Worm (Caenorhabditis elegans) whole organism, L1 larva: ENCODE results near the gene tat-1.

Experiments
- C04F5.9 ChIP-seq: sonication (generic microtip); optimal IDR thresholded peaks from 2 replicates; lab custom pipeline; 2016; ENCODE audit warnings: missing genetic modification characterization, missing compliant biosample characterization
- F16B12.6 ChIP-seq: fragments of 150-350 bp; optimal IDR thresholded peaks from 2 replicates; lab custom pipeline; 2014; ENCODE audit warnings: missing biosample characterization, missing genetic modification characterization
- Y116A8C.19 ChIP-seq: sonication (generic microtip); optimal IDR thresholded peaks from 2 replicates; lab custom pipeline; 2016; ENCODE audit warnings: missing compliant biosample characterization, missing genetic modification characterization, borderline replicate concordance
- aly-2 ChIP-seq: fragments of 150-350 bp; optimal IDR thresholded peaks from 2 replicates; lab custom pipeline; 2014; ENCODE audit warnings: missing biosample characterization, missing genetic modification characterization
- blmp-1 ChIP-seq: fragments of 150-350 bp; optimal IDR thresholded peaks from 2 replicates; lab custom pipeline; 2014; ENCODE audit warnings: missing biosample characterization, missing genetic modification characterization
- ceh-63 ChIP-seq: fragments of 200-800 bp; sonication (Bioruptor generic); optimal IDR thresholded peaks from 2 replicates; lab custom pipeline; 2018; ENCODE audit warnings: mild to moderate bottlenecking, missing genetic modification characterization, missing compliant biosample characterization
- ceh-8 ChIP-seq: fragments of 200-800 bp; sonication (Bioruptor generic); optimal IDR thresholded peaks from 2 replicates; lab custom pipeline; 2018; ENCODE audit warnings: mild to moderate bottlenecking, missing genetic modification characterization, moderate library complexity, missing compliant biosample characterization
- ceh-82 ChIP-seq, 3 experiments: fragments of 150-350 bp in 1 of 3; sonication (generic microtip) in 2 of 3; optimal IDR thresholded peaks; 2 replicates each; lab custom pipeline; 2014 to 2017; ENCODE audit warnings: missing biosample characterization in 3 of 3, missing genetic modification characterization in 3 of 3
- ceh-90 ChIP-seq: sonication (generic microtip); optimal IDR thresholded peaks from 2 replicates; lab custom pipeline; 2016; ENCODE audit warnings: missing genetic modification characterization, missing compliant biosample characterization
- ces-1 ChIP-seq: fragments of 150-350 bp; optimal IDR thresholded peaks from 2 replicates; lab custom pipeline; 2014; ENCODE audit warnings: missing biosample characterization, missing genetic modification reagents, missing genetic modification characterization
- dpl-1 ChIP-seq, 3 experiments: fragments of 150-350 bp in 2 of 3; sonication (generic microtip) in 1 of 3; optimal IDR thresholded peaks; 2 replicates each; lab custom pipeline; 2014 to 2017; ENCODE audit warnings: missing biosample characterization in 3 of 3, missing genetic modification characterization in 3 of 3, missing genetic modification reagents in 3 of 3
- efl-1 ChIP-seq, 4 experiments: fragments of 150-350 bp; optimal IDR thresholded peaks in 3 of 4; peaks in 1 of 4; 1 replicate in 1 of 4; 2 replicates in 3 of 4; lab custom pipeline; 2014; ENCODE audit warnings: missing biosample characterization in 2 of 4, missing genetic modification characterization in 2 of 4, missing genetic modification reagents in 2 of 4
- ets-5 ChIP-seq: fragments of 200-800 bp; sonication (Bioruptor generic); IDR thresholded peaks from 2 replicates; pipeline ENCODE4 v1.3.6; 2022; ENCODE audit warnings: missing genetic modification characterization, missing compliant biosample characterization
- fkh-4 ChIP-seq: sonication (generic microtip); optimal IDR thresholded peaks from 2 replicates; lab custom pipeline; 2016; ENCODE audit warnings: missing compliant biosample characterization, missing genetic modification characterization, borderline replicate concordance
- fkh-8 ChIP-seq: sonication (generic microtip); optimal IDR thresholded peaks from 2 replicates; lab custom pipeline; 2016; ENCODE audit warnings: mild to moderate bottlenecking, missing genetic modification characterization, missing compliant biosample characterization
- fos-1 ChIP-seq: fragments of 150-350 bp; optimal IDR thresholded peaks from 2 replicates; lab custom pipeline; 2014; ENCODE audit warnings: missing biosample characterization, missing genetic modification characterization
- hlh-17 ChIP-seq: fragments of 200-800 bp; sonication (Bioruptor generic); optimal IDR thresholded peaks from 2 replicates; lab custom pipeline; 2018; ENCODE audit warnings: missing genetic modification characterization, mild to moderate bottlenecking, missing compliant biosample characterization, moderate library complexity, borderline replicate concordance
- isw-1 ChIP-seq: fragments of 200-800 bp; sonication (Bioruptor generic); IDR thresholded peaks from 2 replicates; pipeline ENCODE4 v1.3.6; 2022; ENCODE audit warnings: missing genetic modification characterization, missing compliant biosample characterization
- lin-15B ChIP-seq: fragments of 150-350 bp; sonication (generic microtip); optimal IDR thresholded peaks from 3 replicates; lab custom pipeline; 2014; ENCODE audit warnings: missing biosample characterization, missing genetic modification characterization
- lin-35 ChIP-seq, 2 experiments: fragments of 150-350 bp; optimal IDR thresholded peaks; 2 replicates each; lab custom pipeline; 2014; ENCODE audit warnings: missing biosample characterization in 2 of 2, missing genetic modification characterization in 2 of 2, missing genetic modification reagents in 2 of 2
- lir-3 ChIP-seq: sonication (generic microtip); optimal IDR thresholded peaks from 2 replicates; lab custom pipeline; 2016; ENCODE audit warnings: mild to moderate bottlenecking, missing genetic modification characterization, moderate library complexity, missing compliant biosample characterization; ENCODE audit not compliant: poor library complexity
- lsy-2 ChIP-seq, 2 experiments: fragments of 150-350 bp; optimal IDR thresholded peaks; 2 replicates each; lab custom pipeline; 2014; ENCODE audit warnings: missing biosample characterization in 2 of 2, missing genetic modification characterization in 2 of 2
- nhr-28 ChIP-seq: fragments of 150-350 bp; optimal IDR thresholded peaks from 2 replicates; lab custom pipeline; 2014; ENCODE audit warnings: missing biosample characterization, missing genetic modification characterization
- nhr-71 ChIP-seq: sonication (generic microtip); optimal IDR thresholded peaks from 2 replicates; lab custom pipeline; 2016; ENCODE audit warnings: mild to moderate bottlenecking, missing genetic modification characterization, moderate library complexity, missing compliant biosample characterization
- nhr-76 ChIP-seq: sonication (generic microtip); optimal IDR thresholded peaks from 2 replicates; lab custom pipeline; 2017; ENCODE audit warnings: missing biosample characterization, missing genetic modification characterization
- nhr-77 ChIP-seq: fragments of 150-350 bp; optimal IDR thresholded peaks from 2 replicates; lab custom pipeline; 2014; ENCODE audit warnings: missing biosample characterization, missing genetic modification characterization
- nhr-84 ChIP-seq: sonication (generic microtip); optimal IDR thresholded peaks from 2 replicates; lab custom pipeline; 2017; ENCODE audit warnings: missing biosample characterization, missing genetic modification characterization
- nhr-85 ChIP-seq: sonication (generic microtip); peaks from one replicate; lab custom pipeline; 2016; ENCODE audit warnings: missing genetic modification characterization, inconsistent platforms, missing compliant biosample characterization
- pag-3 ChIP-seq: sonication (generic microtip); optimal IDR thresholded peaks from 2 replicates; lab custom pipeline; 2017; ENCODE audit warnings: missing genetic modification characterization, mild to moderate bottlenecking, missing compliant biosample characterization, antibody characterized with exemption, borderline replicate concordance; ENCODE audit not compliant: insufficient read depth
- rnt-1 ChIP-seq: sonication (generic microtip); optimal IDR thresholded peaks from 2 replicates; lab custom pipeline; 2016; ENCODE audit warnings: mild to moderate bottlenecking, missing genetic modification characterization, moderate library complexity, missing compliant biosample characterization
- skn-1 ChIP-seq: fragments of 150-350 bp; optimal IDR thresholded peaks from 2 replicates; lab custom pipeline; 2014; ENCODE audit warnings: missing biosample characterization, missing genetic modification characterization
- snu-23 ChIP-seq: sonication (generic microtip); optimal IDR thresholded peaks from 2 replicates; lab custom pipeline; 2016; ENCODE audit warnings: missing genetic modification characterization, missing compliant biosample characterization
- sup-37 ChIP-seq: fragments of 200-800 bp; sonication (Bioruptor generic); optimal IDR thresholded peaks from 2 replicates; lab custom pipeline; 2018; ENCODE audit warnings: mild to moderate bottlenecking, missing genetic modification characterization, missing compliant biosample characterization
- tbx-2 ChIP-seq: sonication (generic microtip); optimal IDR thresholded peaks from 2 replicates; lab custom pipeline; 2016; ENCODE audit warnings: missing genetic modification characterization, missing compliant biosample characterization
- unc-30 ChIP-seq: sonication (generic microtip); optimal IDR thresholded peaks from 2 replicates; lab custom pipeline; 2017; ENCODE audit warnings: missing biosample characterization, missing genetic modification characterization
- unc-86 ChIP-seq: sonication (generic microtip); optimal IDR thresholded peaks from 2 replicates; lab custom pipeline; 2016; ENCODE audit warnings: missing genetic modification characterization, missing compliant biosample characterization
- zip-4 ChIP-seq: fragments of 200-800 bp; sonication (Bioruptor generic); optimal IDR thresholded peaks from 2 replicates; lab custom pipeline; 2018; ENCODE audit warnings: mild to moderate bottlenecking, missing genetic modification characterization, moderate library complexity, missing compliant biosample characterization
- ztf-4 ChIP-seq: fragments of 150-350 bp; optimal IDR thresholded peaks from 2 replicates; lab custom pipeline; 2014; ENCODE audit warnings: missing biosample characterization, missing genetic modification characterization

tat-1 gene

DNA sequence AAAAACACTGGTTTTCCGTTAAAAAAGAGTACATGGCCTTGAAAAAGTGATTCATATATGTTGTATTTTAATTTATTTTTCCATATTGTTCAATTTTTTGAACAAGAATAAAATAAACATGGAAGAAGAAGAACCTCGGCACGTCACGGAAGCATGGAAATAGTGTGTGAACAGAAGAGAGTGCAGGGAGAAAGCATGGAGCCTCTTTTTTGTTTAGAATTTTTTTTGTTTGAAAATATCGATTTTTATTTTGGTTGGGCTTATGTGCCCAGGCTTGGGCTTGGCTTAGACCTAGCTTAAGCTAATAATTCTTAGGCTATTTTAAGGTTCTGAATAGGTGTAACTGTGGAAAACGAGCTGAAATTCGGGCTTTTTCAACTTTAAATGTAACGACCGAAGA, at the start of gene tat-1:
Gene tat-1, minus strand, starts transcription at position 11 of the 400 bp plus-strand sequence.
- no peak for TF ChIP-seq sup-37 (GFP tag; lab: Kevin White, UChicago)
- TF ChIP-seq lin-15B (tag; lab: Kevin White, UChicago) = no peak
- no peak for TF ChIP-seq fkh-4 (tag; lab: Kevin White, UChicago)
- peak in 1 of 2 experiments; percentile 2 for TF ChIP-seq lsy-2 (tag; optimal IDR thresholded peaks at IDR 0.05; lab: Kevin White, UChicago)
- no peak for TF ChIP-seq unc-30 (tag; lab: Kevin White, UChicago)
- TF ChIP-seq lir-3 (tag; lab: Kevin White, UChicago) = no peak
- no peak for TF ChIP-seq nhr-77 (tag; lab: Kevin White, UChicago)
- TF ChIP-seq ets-5 (GFP tag; lab: Robert Waterston, UW) = no peak
- no peak for TF ChIP-seq nhr-76 (tag; lab: Kevin White, UChicago)
- TF ChIP-seq nhr-85 (tag; lab: Kevin White, UChicago) = peak; percentile 16
- TF ChIP-seq aly-2 = no peak
- TF ChIP-seq ztf-4 (tag; lab: Kevin White, UChicago) = no peak
- no peak for TF ChIP-seq ceh-90 (tag; lab: Kevin White, UChicago)
- TF ChIP-seq tbx-2 = no peak
- TF ChIP-seq efl-1 (optimal IDR thresholded peaks at IDR 0.05; lab: Kevin White, UChicago) = no peak
- TF ChIP-seq efl-1 (GFP tag; optimal IDR thresholded peaks at IDR 0.05 in 1 of 2; lab: Kevin White, UChicago) = peak; percentile 23 to 33
- TF ChIP-seq F16B12.6 = no peak
- TF ChIP-seq isw-1 = no peak
- no peak for TF ChIP-seq pag-3 (tag; lab: Kevin White, UChicago)
- peak in 1 of 3 experiments; percentile 24 for TF ChIP-seq dpl-1 (GFP tag; optimal IDR thresholded peaks at IDR 0.05; lab: Kevin White, UChicago)
- no peak for TF ChIP-seq rnt-1 (tag; lab: Kevin White, UChicago)
- no peak for TF ChIP-seq zip-4
- no peak for TF ChIP-seq nhr-28 (tag; lab: Kevin White, UChicago)
- no peak for TF ChIP-seq ceh-82 (tag; optimal IDR thresholded peaks at IDR 0.05; lab: Kevin White, UChicago)
- no peak for TF ChIP-seq ceh-63 (GFP tag; lab: Kevin White, UChicago)
- no peak for TF ChIP-seq nhr-71 (tag; lab: Kevin White, UChicago)
- TF ChIP-seq fkh-8 (tag; lab: Kevin White, UChicago) = no peak
- no peak for TF ChIP-seq lin-35 (GFP tag; optimal IDR thresholded peaks at IDR 0.05; lab: Kevin White, UChicago)
- TF ChIP-seq ces-1 (GFP tag; lab: Kevin White, UChicago) = no peak
- TF ChIP-seq unc-86 (tag; lab: Kevin White, UChicago) = no peak
- TF ChIP-seq hlh-17 (GFP tag; lab: Kevin White, UChicago) = no peak
- TF ChIP-seq, all 84 proteins: peak for 4

DNA sequence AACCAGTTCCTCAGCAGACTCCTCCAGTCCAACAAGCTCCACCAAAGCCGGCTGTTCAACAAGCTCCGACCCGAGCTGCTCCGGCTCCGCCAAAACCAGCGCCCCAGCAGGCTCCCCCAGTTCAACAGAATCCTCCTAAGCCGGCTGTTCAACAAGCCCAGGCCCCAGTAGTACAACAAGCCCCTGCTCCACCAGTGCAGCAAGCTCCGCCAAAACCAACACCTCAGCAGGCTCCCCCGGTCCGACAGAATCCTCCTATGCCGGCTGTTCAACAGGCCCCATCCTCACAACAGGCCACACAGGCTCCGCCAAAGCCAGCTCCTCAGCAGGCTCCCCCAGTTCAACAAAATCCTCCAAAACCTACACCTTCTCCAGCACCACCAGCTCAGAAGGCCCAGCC, 49.1 kb upstream of the tat-1 start:
- TF ChIP-seq blmp-1 (no peak), ces-1 (GFP tag; lab: Kevin White, UChicago) (no peak)

DNA sequence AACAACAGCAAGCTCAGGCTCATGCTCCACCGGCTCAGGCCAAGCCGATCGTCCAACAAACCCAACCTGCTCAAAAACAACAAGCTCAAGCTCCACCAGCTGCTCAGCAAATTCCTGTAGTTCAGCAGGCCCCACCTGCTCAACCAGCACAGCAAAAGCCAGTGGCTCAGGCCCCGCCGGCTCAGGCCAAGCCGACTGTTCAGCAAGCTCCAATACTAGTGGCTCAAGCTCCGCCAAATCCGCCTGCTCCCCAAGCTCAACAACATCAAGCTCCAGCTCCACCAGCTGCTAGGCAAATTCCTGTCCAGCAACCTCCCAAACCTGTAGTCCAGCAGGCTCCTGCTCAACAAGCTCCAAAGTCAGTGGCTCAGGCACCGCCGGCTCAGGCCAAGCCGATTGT, 48.3 kb upstream of the tat-1 start:
- TF ChIP-seq fos-1 (tag; lab: Kevin White, UChicago) (no peak), C04F5.9 (tag; lab: Kevin White, UChicago) (no peak), ceh-82 (tag; optimal IDR thresholded peaks at IDR 0.05; lab: Kevin White, UChicago) (no peak), sup-37 (GFP tag; lab: Kevin White, UChicago) (no peak), ceh-8 (no peak), Y116A8C.19 (tag; lab: Kevin White, UChicago) (no peak), nhr-84 (tag; lab: Kevin White, UChicago) (no peak), snu-23 (GFP tag; lab: Kevin White, UChicago) (no peak), skn-1 (tag; lab: Kevin White, UChicago) (no peak), tbx-2 (no peak)
